5 fruit fly cellular contexts compared by ENCODE assay signal in genomic region chr3R:20311406-20311805, dm6.
TF ChIP-seq lines count a peak whose summit lies in the region.

No protein-coding gene starts in this region.

- no peak for TF ChIP-seq CTCF in whole organism, embryonic (GFP tag; optimal IDR thresholded peaks at IDR 0.05; lab: Kevin White, UChicago)

TF ChIP-seq in whole organism, adult, 20 proteins besides CTCF, POLR2A, EP300 and RAD21:
- TF ChIP-seq CG11617 (GFP tag; optimal IDR thresholded peaks at IDR 0.05; lab: Kevin White, UChicago) (no peak), CG5204 (GFP tag; optimal IDR thresholded peaks at IDR 0.05; lab: Kevin White, UChicago) (no peak), pad (GFP tag; optimal IDR thresholded peaks at IDR 0.05; lab: Kevin White, UChicago) (no peak), ovo (GFP tag; optimal IDR thresholded peaks at IDR 0.05; lab: Kevin White, UChicago) (peak; percentile 10), CG33017 (tag; optimal IDR thresholded peaks at IDR 0.05; lab: Kevin White, UChicago) (no peak), CG7101 (tag; optimal IDR thresholded peaks at IDR 0.05; lab: Kevin White, UChicago) (no peak), CG14711 (tag; optimal IDR thresholded peaks at IDR 0.05; lab: Kevin White, UChicago) (no peak), kay (GFP tag; lab: Kevin White, UChicago; ENCODE audit: borderline replicate concordance) (no peak), Mnt (GFP tag; optimal IDR thresholded peaks at IDR 0.05; lab: Kevin White, UChicago) (peak; percentile 25), CG12768 (GFP tag; optimal IDR thresholded peaks at IDR 0.05; lab: Kevin White, UChicago) (peak; percentile 19), tj (GFP tag; optimal IDR thresholded peaks at IDR 0.05; lab: Kevin White, UChicago) (no peak), cic (GFP tag; optimal IDR thresholded peaks at IDR 0.05; lab: Kevin White, UChicago) (peak; percentile 97)

TF ChIP-seq in whole organism, embryonic, 481 proteins besides CTCF, POLR2A, EP300 and RAD21 (continues in another document):
- TF ChIP-seq CrebB (tag; optimal IDR thresholded peaks at IDR 0.05; lab: Kevin White, UChicago): no peak
- TF ChIP-seq vvl (GFP tag; IDR thresholded peaks at IDR 0.05; lab: Robert Waterston, UW): no peak
- TF ChIP-seq cwo (GFP tag; optimal IDR thresholded peaks at IDR 0.05; lab: Kevin White, UChicago): peak; percentile 52
- no peak for TF ChIP-seq CG30431 (GFP tag; optimal IDR thresholded peaks at IDR 0.05; lab: Kevin White, UChicago)
- TF ChIP-seq CG8944 (GFP tag; optimal IDR thresholded peaks at IDR 0.05; lab: Kevin White, UChicago): no peak
- TF ChIP-seq Six4 (GFP tag; optimal IDR thresholded peaks at IDR 0.05; lab: Kevin White, UChicago): no peak
- no peak for TF ChIP-seq CG11504 (tag; optimal IDR thresholded peaks at IDR 0.05; lab: Kevin White, UChicago)
- TF ChIP-seq dysf (GFP tag; IDR thresholded peaks at IDR 0.05; lab: Robert Waterston, UW): no peak
- no peak for TF ChIP-seq fd3F (GFP tag; optimal IDR thresholded peaks at IDR 0.05; lab: Kevin White, UChicago)
- no peak for TF ChIP-seq CG33557 (GFP tag; optimal IDR thresholded peaks at IDR 0.05; lab: Kevin White, UChicago)
- TF ChIP-seq Max (GFP tag; optimal IDR thresholded peaks at IDR 0.05; lab: Kevin White, UChicago): no peak
- no peak for TF ChIP-seq CG11723 (GFP tag; optimal IDR thresholded peaks at IDR 0.05; lab: Kevin White, UChicago)
- TF ChIP-seq CG10431 (GFP tag; optimal IDR thresholded peaks at IDR 0.05; lab: Kevin White, UChicago): no peak
- no peak for TF ChIP-seq slbo (GFP tag; IDR thresholded peaks at IDR 0.05; lab: Robert Waterston, UW)
- no peak for TF ChIP-seq Hr3 (GFP tag; optimal IDR thresholded peaks at IDR 0.05; lab: Kevin White, UChicago)
- no peak for TF ChIP-seq CG17328 (GFP tag; IDR thresholded peaks at IDR 0.05; lab: Robert Waterston, UW)
- no peak for TF ChIP-seq Meics (GFP tag; optimal IDR thresholded peaks at IDR 0.05; lab: Kevin White, UChicago)
- TF ChIP-seq nau (GFP tag; optimal IDR thresholded peaks at IDR 0.05; lab: Kevin White, UChicago): no peak
- no peak for TF ChIP-seq Camta (GFP tag; optimal IDR thresholded peaks at IDR 0.05; lab: Kevin White, UChicago)
- TF ChIP-seq gce (GFP tag; IDR thresholded peaks at IDR 0.05; lab: Robert Waterston, UW): no peak
- TF ChIP-seq Hmx (GFP tag; optimal IDR thresholded peaks at IDR 0.05; lab: Kevin White, UChicago): no peak
- no peak for TF ChIP-seq mam (GFP tag; optimal IDR thresholded peaks at IDR 0.05; lab: Kevin White, UChicago)

TF ChIP-seq in whole organism, prepupa, 60 proteins besides CTCF, POLR2A, EP300 and RAD21:
- TF ChIP-seq fkh (GFP tag; optimal IDR thresholded peaks at IDR 0.05; lab: Kevin White, UChicago) (peak; percentile 19), svp (GFP tag; lab: Kevin White, UChicago) (peak; percentile 85), Eip75B (GFP tag; optimal IDR thresholded peaks at IDR 0.05; lab: Kevin White, UChicago) (no peak), Blimp-1 (GFP tag; optimal IDR thresholded peaks at IDR 0.05; lab: Kevin White, UChicago) (no peak), CG7368 (GFP tag; optimal IDR thresholded peaks at IDR 0.05; lab: Kevin White, UChicago) (no peak), cyc (GFP tag; optimal IDR thresholded peaks at IDR 0.05; lab: Kevin White, UChicago) (no peak), CG1621 (tag; optimal IDR thresholded peaks at IDR 0.05; lab: Kevin White, UChicago) (peak; percentile 2)

TF ChIP-seq in whole organism, pupa, 21 proteins besides CTCF, POLR2A, EP300 and RAD21:
- TF ChIP-seq CG13204 (GFP tag; optimal IDR thresholded peaks at IDR 0.05; lab: Kevin White, UChicago) (no peak), Ets98B (GFP tag; IDR thresholded peaks at IDR 0.05; lab: Robert Waterston, UW) (peak; percentile 26; the same call in 1 of the 2 replicates)

TF ChIP-seq in whole organism, wandering third instar larva, 38 proteins besides CTCF, POLR2A, EP300 and RAD21:
- TF ChIP-seq Rel (GFP tag; optimal IDR thresholded peaks at IDR 0.05; lab: Kevin White, UChicago) (no peak), Rel (tag; optimal IDR thresholded peaks at IDR 0.05; lab: Kevin White, UChicago) (no peak), br (GFP tag; optimal IDR thresholded peaks at IDR 0.05; lab: Kevin White, UChicago) (no peak), Hr83 (GFP tag; optimal IDR thresholded peaks at IDR 0.05; lab: Kevin White, UChicago; ENCODE audit: poor library complexity, severe bottlenecking) (peak; percentile 23), fru (GFP tag; optimal IDR thresholded peaks at IDR 0.05; lab: Kevin White, UChicago) (peak; percentile 13)
